Worm (Caenorhabditis elegans) whole organism, L3 larva: ENCODE measurements around the gene C14B9.3.

Experiments
- R02D3.7 ChIP-seq: fragments of 150-350 bp; optimal IDR thresholded peaks from 2 replicates; lab custom pipeline; 2014; ENCODE audit warnings: missing biosample characterization, missing genetic modification characterization
- nhr-25 ChIP-seq: sonication (generic microtip); optimal IDR thresholded peaks from 2 replicates; lab custom pipeline; 2017; ENCODE audit warnings: missing biosample characterization, missing genetic modification characterization
- nhr-43 ChIP-seq: sonication (generic microtip); optimal IDR thresholded peaks from 2 replicates; lab custom pipeline; 2016; ENCODE audit warnings: mild to moderate bottlenecking, missing genetic modification characterization, missing compliant biosample characterization; ENCODE audit not compliant: poor library complexity, severe bottlenecking
- sea-2 ChIP-seq: fragments of 150-350 bp; sonication (generic microtip); optimal IDR thresholded peaks from 4 replicates; lab custom pipeline; 2014; ENCODE audit warnings: missing biosample characterization, missing genetic modification reagents, missing genetic modification characterization
- snpc-4 ChIP-seq: fragments of 150-350 bp; optimal IDR thresholded peaks from 2 replicates; lab custom pipeline; 2014; ENCODE audit warnings: missing biosample characterization, missing genetic modification characterization
- ztf-11 ChIP-seq: fragments of 150-350 bp; optimal IDR thresholded peaks from 2 replicates; lab custom pipeline; 2014; ENCODE audit warnings: missing biosample characterization, missing genetic modification characterization

- TF ChIP-seq ztf-11 (tag; lab: Kevin White, UChicago), result no peak
- TF ChIP-seq nhr-43, result no peak
- no peak for TF ChIP-seq snpc-4
- TF ChIP-seq R02D3.7, result no peak
- no peak for TF ChIP-seq nhr-25 (tag; lab: Kevin White, UChicago)
- no peak for TF ChIP-seq sea-2 (GFP tag; lab: Kevin White, UChicago)
These were observed 7.3 kb downstream of the C14B9.3 start for ce11 chrIII:8115877-8116276.
